Worm (Caenorhabditis elegans): Measurements from ENCODE around the gene C07A9.12.

DNA sequence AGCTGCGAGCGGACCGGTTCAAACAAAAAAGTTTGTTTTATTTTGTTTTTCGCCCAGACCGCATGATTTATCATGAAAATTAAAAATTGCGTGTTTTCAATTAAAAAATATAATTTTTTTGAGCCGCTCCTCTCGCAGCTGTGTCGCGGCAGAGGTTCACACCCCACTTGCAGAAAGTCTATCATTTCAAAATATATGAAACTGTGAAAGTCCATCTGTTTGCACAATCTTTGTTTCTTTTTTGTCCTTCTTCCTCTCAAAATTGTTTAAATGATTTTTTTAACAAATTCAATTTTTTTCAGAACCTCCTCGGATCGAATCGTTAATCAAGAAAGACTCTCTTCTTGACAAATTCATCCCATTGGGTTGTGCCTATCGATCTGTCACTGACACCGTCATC, 27.8 kb downstream of the C07A9.12 start, which contains the start of gene tlk-1:
- TF ChIP-seq nhr-25 (tag; optimal IDR thresholded peaks at IDR 0.05) (no peak), sea-2 (GFP tag; optimal IDR thresholded peaks at IDR 0.05) (no peak), nhr-23 (tag; optimal IDR thresholded peaks at IDR 0.05) (no peak), fos-1 (tag; optimal IDR thresholded peaks at IDR 0.05) (no peak), ztf-4 (tag; optimal IDR thresholded peaks at IDR 0.05) (no peak), unc-62 (GFP tag; optimal IDR thresholded peaks at IDR 0.05) (no peak), mdl-1 (tag; optimal IDR thresholded peaks at IDR 0.05) (no peak), ceh-82 (tag; optimal IDR thresholded peaks at IDR 0.05) (no peak), aly-2 (tag; optimal IDR thresholded peaks at IDR 0.05) (no peak), egl-27 (tag; optimal IDR thresholded peaks at IDR 0.05) (no peak), ceh-28 (tag; optimal IDR thresholded peaks at IDR 0.05) (no peak), nfya-1 (tag; optimal IDR thresholded peaks at IDR 0.05; ENCODE audit: insufficient read depth) (no peak), jun-1 (tag; optimal IDR thresholded peaks at IDR 0.05) (no peak), R02D3.7 (tag; optimal IDR thresholded peaks at IDR 0.05) (no peak)

Measured in whole organism, L3 larva.